Fruit fly (Drosophila melanogaster) whole organism, wandering third instar larva: ENCODE data around the gene CG43844.
A peak's percentile ranks its signal among the peaks of the same experiment; 100 is the strongest.

Source experiments
- Abd-B ChIP-seq: fragments of >200 bp; optimal IDR thresholded peaks from 2 replicates; lab custom pipeline; 2017; ENCODE audit warnings: missing biosample characterization, missing genetic modification characterization
- CG9705 ChIP-seq: fragments of 200-800 bp; sonication (Bioruptor generic); optimal IDR thresholded peaks from 2 replicates; lab custom pipeline; 2018; ENCODE audit warnings: missing biosample characterization, mild to moderate bottlenecking, missing genetic modification characterization
- CrebA ChIP-seq: fragments of 200-800 bp; sonication (Bioruptor generic); optimal IDR thresholded peaks from 2 replicates; lab custom pipeline; 2016; ENCODE audit warnings: missing biosample characterization, mild to moderate bottlenecking, missing genetic modification characterization, borderline replicate concordance
- Dif ChIP-seq: fragments of 200-275, 200-300 bp; sonication (Bioruptor generic); optimal IDR thresholded peaks from 2 replicates; lab custom pipeline; 2018; ENCODE audit warnings: missing biosample characterization, missing genetic modification characterization; ENCODE audit not compliant: partially characterized antibody
- Hr78 ChIP-seq: fragments of >200 bp; optimal IDR thresholded peaks from 2 replicates; lab custom pipeline; 2017; ENCODE audit warnings: missing biosample characterization, missing genetic modification characterization
- Hr83 ChIP-seq: fragments of 200-300 bp; sonication (Bioruptor generic); optimal IDR thresholded peaks from 2 replicates; lab custom pipeline; 2016; ENCODE audit warnings: missing biosample characterization, mild to moderate bottlenecking, missing genetic modification characterization, moderate library complexity; ENCODE audit not compliant: poor library complexity, severe bottlenecking
- Mio ChIP-seq: sonication (Bioruptor generic); optimal IDR thresholded peaks from 2 replicates; lab custom pipeline; 2016; ENCODE audit warnings: missing biosample characterization, missing genetic modification characterization
- OdsH ChIP-seq: fragments of 200-800 bp; sonication (Bioruptor generic); optimal IDR thresholded peaks from 2 replicates; lab custom pipeline; 2016; ENCODE audit warnings: missing biosample characterization, mild to moderate bottlenecking, missing genetic modification characterization
- Rel ChIP-seq, 2 experiments: fragments of 200-800 bp; sonication (Bioruptor generic) in 1 of 2; optimal IDR thresholded peaks; 2 replicates in 1 of 2; 3 replicates in 1 of 2; lab custom pipeline; 2016 to 2019; ENCODE audit warnings: mild to moderate bottlenecking in 2 of 2, missing biosample characterization in 2 of 2, missing genetic modification characterization in 2 of 2, moderate library complexity in 1 of 2
- Sp1 ChIP-seq: fragments of 200-800 bp; sonication (Bioruptor generic); optimal IDR thresholded peaks from 3 replicates; lab custom pipeline; 2019; ENCODE audit warnings: missing biosample characterization, mild to moderate bottlenecking, missing genetic modification characterization, moderate library complexity
- Vsx2 ChIP-seq: fragments of 200-300, 225-300 bp; sonication (Bioruptor generic); optimal IDR thresholded peaks from 2 replicates; lab custom pipeline; 2018; ENCODE audit warnings: missing biosample characterization, missing genetic modification characterization; ENCODE audit not compliant: partially characterized antibody
- br ChIP-seq: fragments of 200-800 bp; sonication (Bioruptor generic); optimal IDR thresholded peaks from 2 replicates; lab custom pipeline; 2016; ENCODE audit warnings: missing biosample characterization, missing genetic modification characterization
- jim ChIP-seq: fragments of 175-275, 200-325 bp; sonication (Bioruptor generic); optimal IDR thresholded peaks from 2 replicates; lab custom pipeline; 2016; ENCODE audit warnings: missing biosample characterization, mild to moderate bottlenecking, missing genetic modification characterization
- lola ChIP-seq: fragments of >200 bp; optimal IDR thresholded peaks from 2 replicates; lab custom pipeline; 2017; ENCODE audit warnings: missing biosample characterization, missing genetic modification characterization
- psq ChIP-seq: fragments of 200-800 bp; sonication (Bioruptor generic); optimal IDR thresholded peaks from 3 replicates; lab custom pipeline; 2017; ENCODE audit warnings: missing biosample characterization, mild to moderate bottlenecking, missing genetic modification characterization, moderate library complexity
- sv ChIP-seq: fragments of 200-800 bp; sonication (Bioruptor generic); optimal IDR thresholded peaks from 3 replicates; lab custom pipeline; 2016; ENCODE audit warnings: missing biosample characterization, missing genetic modification characterization

Gene CG43844

DNA sequence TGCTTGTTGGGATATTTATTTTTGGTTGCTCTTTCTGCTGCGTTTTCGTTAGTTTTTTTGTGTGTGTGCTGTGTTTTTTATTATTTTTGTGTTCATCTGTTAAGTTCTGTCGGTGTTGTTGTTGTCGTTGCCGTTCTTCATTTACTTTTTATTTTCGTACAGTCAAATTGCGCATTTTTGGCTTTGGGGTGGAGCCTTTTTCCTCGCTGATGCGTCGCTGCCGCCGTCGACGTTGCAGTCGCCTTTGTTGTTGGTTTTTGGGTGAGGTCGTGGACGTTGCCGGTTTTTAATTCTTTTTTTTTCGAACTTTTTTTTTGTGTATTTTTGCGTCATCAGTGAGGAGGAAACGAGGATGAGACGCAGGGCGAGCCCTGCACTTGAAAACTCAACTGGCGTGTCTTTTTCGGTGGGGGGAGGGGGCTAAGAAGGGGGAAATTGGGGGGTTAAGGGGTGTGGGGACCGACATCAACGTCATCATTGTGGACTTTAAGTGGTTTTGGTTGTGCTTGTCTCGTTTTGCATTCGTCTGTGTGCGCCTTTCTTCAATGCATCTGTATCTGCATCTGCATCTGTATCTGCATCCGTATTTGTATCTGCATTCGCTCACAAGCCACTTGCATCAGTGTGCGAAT is 49.2 kb downstream of the CG43844 start:
- TF ChIP-seq jim (GFP tag; lab: Kevin White, UChicago) (peak; percentile 29), CrebA (GFP tag; lab: Kevin White, UChicago) (peak; percentile 26), Hr78 (no peak), Sp1 (peak; percentile 55), psq (GFP tag; lab: Kevin White, UChicago) (peak; percentile 45), Rel (GFP tag; optimal IDR thresholded peaks at IDR 0.05; lab: Kevin White, UChicago) (no peak), Rel (tag; optimal IDR thresholded peaks at IDR 0.05; lab: Kevin White, UChicago) (peak; percentile 29), Abd-B (no peak)

DNA sequence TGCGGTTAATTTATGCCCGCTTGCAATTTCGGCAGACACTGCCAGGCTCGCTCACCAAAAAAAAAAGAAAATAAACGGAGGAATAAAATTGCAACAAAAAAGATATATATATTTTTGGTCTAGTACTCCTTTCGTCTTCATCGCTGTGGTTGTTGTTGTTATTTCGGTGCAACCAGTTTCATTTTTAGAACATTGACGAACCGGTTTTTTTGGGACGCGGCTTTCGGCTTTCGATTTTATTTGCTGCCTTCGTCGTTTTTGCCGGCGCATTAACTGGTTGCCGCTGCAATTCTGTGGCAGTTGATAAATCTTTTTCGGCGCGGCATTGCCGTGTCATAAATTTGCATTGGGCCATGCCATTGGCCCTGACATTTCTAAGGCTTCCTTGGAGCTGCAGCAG is 49.8 kb downstream of the CG43844 start:
- no peak for TF ChIP-seq Vsx2 (GFP tag; lab: Kevin White, UChicago)
- no peak for TF ChIP-seq br (GFP tag; lab: Kevin White, UChicago)
- TF ChIP-seq Mio (GFP tag; lab: Kevin White, UChicago), result no peak
- no peak for TF ChIP-seq Dif (GFP tag; lab: Kevin White, UChicago)
- no peak for TF ChIP-seq lola (GFP tag; lab: Kevin White, UChicago)
- no peak for TF ChIP-seq sv
- no peak for TF ChIP-seq OdsH
- TF ChIP-seq CG9705 (GFP tag; lab: Kevin White, UChicago), result no peak
- TF ChIP-seq Hr83 (GFP tag; lab: Kevin White, UChicago), result no peak
